Worm (Caenorhabditis elegans): ENCODE data around the gene ZK1236.5.

Gene ZK1236.5

ce11 chrIII:8442420-8442819 is 10.4 kb upstream of the ZK1236.5 start:
- TF ChIP-seq hsf-1 (GFP tag; IDR thresholded peaks at IDR 0.05), result peak; percentile 90

- TF ChIP-seq lin-54 (GFP tag; optimal IDR thresholded peaks at IDR 0.05) (peak; percentile 15), mcd-1 (GFP tag; IDR thresholded peaks at IDR 0.05) (peak; percentile 44; the same call in 1 of the 2 replicates), ceh-91 (GFP tag; IDR thresholded peaks at IDR 0.05) (0 out of 2 replicates have a peak, but pooled peaks have one; percentile 28), D2030.7 (GFP tag; IDR thresholded peaks at IDR 0.05) (peak; percentile 32; the same call in 1 of the 2 replicates), F33H1.4 (GFP tag; IDR thresholded peaks at IDR 0.05) (peak; percentile 79)
Measured at ce11 chrIII:8441298-8441697, 9.3 kb upstream of the ZK1236.5 start.

- TF ChIP-seq ama-1 (optimal IDR thresholded peaks at IDR 0.05) (no peak), ama-1 (GFP tag; optimal IDR thresholded peaks at IDR 0.05) (no peak), ekl-4 (GFP tag; IDR thresholded peaks at IDR 0.05) (no peak), egl-44 (GFP tag; IDR thresholded peaks at IDR 0.05) (no peak), sptf-2 (GFP tag; optimal IDR thresholded peaks at IDR 0.05) (no peak), madf-6 (GFP tag; IDR thresholded peaks at IDR 0.05) (no peak), F33H1.4 (GFP tag; IDR thresholded peaks at IDR 0.05) (no peak), Y56A3A.18 (GFP tag; IDR thresholded peaks at IDR 0.05) (no peak), madf-8 (GFP tag; conservative IDR thresholded peaks at IDR 0.05) (no peak)
Measured at ce11 chrIII:8439312-8439711, 7.3 kb upstream of the ZK1236.5 start, which contains the start of gene pqn-96. TSS of gene pqn-96 (minus strand) at chrIII:8439412.

ce11 chrIII:8437763-8438414 is 5.9 kb upstream of the ZK1236.5 start:
- TF ChIP-seq B0336.3 (GFP tag; IDR thresholded peaks at IDR 0.05) (0 out of 2 replicates have a peak, but pooled peaks have one; percentile 11), hmg-1.2 (GFP tag; IDR thresholded peaks at IDR 0.05) (0 out of 2 replicates have a peak, but pooled peaks have one; percentile 22), let-607 (tag; optimal IDR thresholded peaks at IDR 0.05) (no peak), snpc-1.1 (tag; optimal IDR thresholded peaks at IDR 0.05; ENCODE audit: insufficient read depth) (peak; percentile 30), snpc-3.4 (tag; optimal IDR thresholded peaks at IDR 0.05) (no peak), ZK185.1 (tag; optimal IDR thresholded peaks at IDR 0.05; ENCODE audit: poor library complexity, severe bottlenecking) (no peak), snpc-4 (GFP tag; optimal IDR thresholded peaks at IDR 0.05) (peak; percentile 33), snpc-4 (tag; optimal IDR thresholded peaks at IDR 0.05) (peak in 2 of 4 experiments; percentile 61 to 81), zim-3 (tag; optimal IDR thresholded peaks at IDR 0.05) (no peak), sptf-2 (GFP tag; optimal IDR thresholded peaks at IDR 0.05) (no peak), attf-5 (GFP tag; optimal IDR thresholded peaks at IDR 0.05) (no peak)

DNA sequence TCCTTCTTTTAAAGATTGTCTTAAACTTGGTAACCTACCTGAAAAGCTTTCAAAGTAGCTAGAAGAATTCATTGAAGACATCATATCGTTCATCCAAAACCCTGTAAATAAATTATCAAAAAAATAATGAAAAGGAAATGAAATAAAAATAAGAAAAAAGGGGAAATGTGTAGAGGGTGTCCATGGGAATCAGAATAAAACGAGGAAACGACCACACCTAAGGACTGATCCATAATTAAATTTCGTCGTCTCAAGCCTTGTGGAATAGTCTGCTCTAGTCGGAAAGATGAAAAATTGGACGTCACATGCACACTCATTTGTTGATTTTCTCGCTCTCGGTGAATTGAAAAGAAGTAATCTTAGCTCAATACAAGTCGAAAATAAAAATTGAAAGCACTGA is 3.1 kb upstream of the ZK1236.5 start, which contains the start of gene ZK1236.9:
Gene ZK1236.9 (minus strand): TSS at position 101 of the 400 bp plus-strand sequence.
- TF ChIP-seq ztf-28 (GFP tag; IDR thresholded peaks at IDR 0.05), result no peak
- no peak for TF ChIP-seq efl-1 (GFP tag; optimal IDR thresholded peaks at IDR 0.05)
- TF ChIP-seq mcd-1 (GFP tag; IDR thresholded peaks at IDR 0.05), result no peak
- no peak for TF ChIP-seq unc-130 (GFP tag; optimal IDR thresholded peaks at IDR 0.05)
- no peak for TF ChIP-seq gei-17 (GFP tag; optimal IDR thresholded peaks at IDR 0.05)

ce11 chrIII:8429497-8429896 is 2.5 kb downstream of the ZK1236.5 start:
- no peak for TF ChIP-seq snpc-1.3 (tag; optimal IDR thresholded peaks at IDR 0.05; ENCODE audit: insufficient read depth)
- no peak for TF ChIP-seq B0261.1 (tag; optimal IDR thresholded peaks at IDR 0.05)
- TF ChIP-seq nhr-179 (tag; optimal IDR thresholded peaks at IDR 0.05), result no peak
- no peak for TF ChIP-seq attf-6 (GFP tag; IDR thresholded peaks at IDR 0.05)
- TF ChIP-seq attf-5 (GFP tag; optimal IDR thresholded peaks at IDR 0.05), result no peak
- no peak for TF ChIP-seq Y56A3A.18 (GFP tag; IDR thresholded peaks at IDR 0.05)
- TF ChIP-seq nhr-80 (tag; optimal IDR thresholded peaks at IDR 0.05), result no peak
- no peak for TF ChIP-seq fkh-3 (tag; optimal IDR thresholded peaks at IDR 0.05)
- TF ChIP-seq mel-28 (tag; optimal IDR thresholded peaks at IDR 0.05; ENCODE audit: borderline replicate concordance), result no peak
- no peak for TF ChIP-seq F39B2.1 (GFP tag; IDR thresholded peaks at IDR 0.05)

Data from whole organism, young adult.